Worm (Caenorhabditis elegans) whole organism, L2 larva: ENCODE data around the gene srx-104.

Experiments used
- R02D3.7 ChIP-seq: fragments of 150-350 bp; optimal IDR thresholded peaks from 2 replicates; lab custom pipeline; 2014; ENCODE audit warnings: missing biosample characterization, missing genetic modification characterization
- Y55F3AM.14 ChIP-seq: fragments of 200-800 bp; sonication (Bioruptor generic); optimal IDR thresholded peaks from 2 replicates; lab custom pipeline; 2018; ENCODE audit warnings: mild to moderate bottlenecking, missing genetic modification characterization, missing compliant biosample characterization
- ZK546.5 ChIP-seq: sonication (generic microtip); optimal IDR thresholded peaks from 2 replicates; lab custom pipeline; 2017; ENCODE audit warnings: missing biosample characterization, missing genetic modification characterization
- aly-2 ChIP-seq: fragments of 150-350 bp; optimal IDR thresholded peaks from 2 replicates; lab custom pipeline; 2014; ENCODE audit warnings: missing biosample characterization, missing genetic modification characterization
- blmp-1 ChIP-seq: sonication (generic microtip); optimal IDR thresholded peaks from 2 replicates; lab custom pipeline; 2017; ENCODE audit warnings: missing genetic modification characterization, mild to moderate bottlenecking, missing compliant biosample characterization, antibody characterized with exemption, moderate library complexity; ENCODE audit not compliant: insufficient read depth
- ceh-16 ChIP-seq: fragments of 150-350 bp; optimal IDR thresholded peaks from 2 replicates; lab custom pipeline; 2014; ENCODE audit warnings: missing biosample characterization, missing genetic modification characterization
- crh-2 ChIP-seq: sonication (generic microtip); optimal IDR thresholded peaks from 2 replicates; lab custom pipeline; 2017; ENCODE audit warnings: missing biosample characterization, missing genetic modification characterization
- dmd-4 ChIP-seq: sonication (generic microtip); optimal IDR thresholded peaks from 2 replicates; lab custom pipeline; 2017; ENCODE audit warnings: missing biosample characterization, missing genetic modification characterization
- elt-1 ChIP-seq: fragments of 150-350 bp; optimal IDR thresholded peaks from 2 replicates; lab custom pipeline; 2014; ENCODE audit warnings: missing biosample characterization, missing genetic modification characterization
- elt-3 ChIP-seq: sonication (generic microtip); optimal IDR thresholded peaks from 2 replicates; lab custom pipeline; 2017; ENCODE audit warnings: missing biosample characterization, missing genetic modification characterization
- fos-1 ChIP-seq: fragments of 150-350 bp; optimal IDR thresholded peaks from 2 replicates; lab custom pipeline; 2014; ENCODE audit warnings: missing biosample characterization, missing genetic modification characterization
- gmeb-1 ChIP-seq: fragments of 150-350 bp; optimal IDR thresholded peaks from 2 replicates; lab custom pipeline; 2014; ENCODE audit warnings: missing biosample characterization, missing genetic modification characterization
- lin-11 ChIP-seq: fragments of 150-350 bp; sonication (generic microtip); optimal IDR thresholded peaks from 2 replicates; lab custom pipeline; 2014; ENCODE audit warnings: missing biosample characterization, missing genetic modification characterization, inconsistent platforms, mixed read lengths
- lin-13 ChIP-seq: fragments of 150-350 bp; optimal IDR thresholded peaks from 2 replicates; lab custom pipeline; 2014; ENCODE audit warnings: missing biosample characterization, missing genetic modification reagents, missing genetic modification characterization
- lin-39 ChIP-seq: fragments of 150-350 bp; optimal IDR thresholded peaks from 2 replicates; lab custom pipeline; 2014; ENCODE audit warnings: missing biosample characterization, missing genetic modification reagents, missing genetic modification characterization
- mab-5 ChIP-seq: fragments of 150-350 bp; optimal IDR thresholded peaks from 2 replicates; lab custom pipeline; 2014; ENCODE audit warnings: missing biosample characterization, missing genetic modification characterization
- nhr-10 ChIP-seq: sonication (generic microtip); optimal IDR thresholded peaks from 2 replicates; lab custom pipeline; 2017; ENCODE audit warnings: missing biosample characterization, missing genetic modification characterization
- nhr-11 ChIP-seq: fragments of 150-350 bp; optimal IDR thresholded peaks from 2 replicates; lab custom pipeline; 2014; ENCODE audit warnings: missing biosample characterization, missing genetic modification characterization
- nhr-12 ChIP-seq: fragments of 150-350 bp; optimal IDR thresholded peaks from 2 replicates; lab custom pipeline; 2014; ENCODE audit warnings: missing biosample characterization, missing genetic modification characterization
- nhr-129 ChIP-seq: fragments of 150-350 bp; optimal IDR thresholded peaks from 2 replicates; lab custom pipeline; 2014; ENCODE audit warnings: missing biosample characterization, missing genetic modification characterization
- nhr-25 ChIP-seq: fragments of 150-350 bp; sonication (generic microtip); optimal IDR thresholded peaks from 3 replicates; lab custom pipeline; 2014; ENCODE audit warnings: missing biosample characterization, missing genetic modification characterization
- nhr-6 ChIP-seq: fragments of 150-350 bp; optimal IDR thresholded peaks from 2 replicates; lab custom pipeline; 2014; ENCODE audit warnings: missing biosample characterization, missing genetic modification characterization
- nhr-77 ChIP-seq: fragments of 150-350 bp; optimal IDR thresholded peaks from 2 replicates; lab custom pipeline; 2014; ENCODE audit warnings: missing biosample characterization, missing genetic modification characterization
- peb-1 ChIP-seq: fragments of 150-350 bp; optimal IDR thresholded peaks from 2 replicates; lab custom pipeline; 2014; ENCODE audit warnings: missing biosample characterization, missing genetic modification characterization
- skn-1 ChIP-seq: sonication (generic microtip); optimal IDR thresholded peaks from 2 replicates; lab custom pipeline; 2017; ENCODE audit warnings: missing biosample characterization, missing genetic modification characterization
- sma-3 ChIP-seq: sonication (generic microtip); optimal IDR thresholded peaks from 2 replicates; lab custom pipeline; 2016; ENCODE audit warnings: missing genetic modification reagents, missing genetic modification characterization, missing compliant biosample characterization
- sma-9 ChIP-seq, 2 experiments: fragments of 150-350 bp in 1 of 2; sonication (generic microtip) in 1 of 2; optimal IDR thresholded peaks; 2 replicates each; lab custom pipeline; 2014 to 2016; ENCODE audit warnings: missing genetic modification characterization in 2 of 2, mild to moderate bottlenecking in 1 of 2, missing biosample characterization in 1 of 2, missing compliant biosample characterization in 1 of 2, missing genetic modification reagents in 1 of 2, moderate library complexity in 1 of 2
- snpc-4 ChIP-seq: fragments of 150-350 bp; optimal IDR thresholded peaks from 2 replicates; lab custom pipeline; 2014; ENCODE audit warnings: missing biosample characterization, missing genetic modification characterization
- unc-55 ChIP-seq: fragments of 150-350 bp; sonication (generic microtip); optimal IDR thresholded peaks from 3 replicates; lab custom pipeline; 2014; ENCODE audit warnings: missing biosample characterization, missing genetic modification reagents, missing genetic modification characterization
- unc-62 ChIP-seq: fragments of 150-350 bp; optimal IDR thresholded peaks from 2 replicates; lab custom pipeline; 2014; ENCODE audit warnings: missing biosample characterization, missing genetic modification reagents, missing genetic modification characterization
- zag-1 ChIP-seq: fragments of 150-350 bp; optimal IDR thresholded peaks from 2 replicates; lab custom pipeline; 2014; ENCODE audit warnings: missing biosample characterization, missing genetic modification characterization
- ztf-11 ChIP-seq: sonication (generic microtip); optimal IDR thresholded peaks from 2 replicates; lab custom pipeline; 2017; ENCODE audit warnings: missing biosample characterization, missing genetic modification characterization
- ztf-4 ChIP-seq: fragments of 150-350 bp; optimal IDR thresholded peaks from 2 replicates; lab custom pipeline; 2014; ENCODE audit warnings: missing biosample characterization, missing genetic modification characterization

Gene srx-104

DNA sequence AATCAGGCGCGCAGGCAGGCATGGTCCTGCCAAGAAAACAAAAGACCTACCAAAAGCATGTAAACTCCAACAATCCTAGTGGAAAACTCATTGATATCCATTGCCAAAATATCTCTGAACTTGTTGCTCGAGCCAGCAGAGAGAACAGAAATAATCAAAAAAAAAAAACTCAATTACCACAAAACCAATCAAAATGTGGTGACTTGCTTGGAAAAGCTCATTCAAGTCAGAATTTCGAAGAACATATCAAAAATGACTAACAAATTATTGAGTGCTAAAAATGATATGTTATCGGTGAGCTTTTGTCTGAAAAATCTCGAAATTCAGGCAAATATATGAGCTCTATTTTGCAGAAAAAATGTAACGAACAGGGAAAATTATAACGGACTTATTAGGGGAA lies 1.8 kb upstream of the srx-104 start, which contains the start of gene srx-105:
srx-105 (minus strand) TSS at position 101 of the 400 bp plus-strand sequence.
- no peak for TF ChIP-seq lin-13
- no peak for TF ChIP-seq R02D3.7 (tag; lab: Kevin White, UChicago)
- no peak for TF ChIP-seq blmp-1
- TF ChIP-seq ztf-11, result no peak
- no peak for TF ChIP-seq lin-11 (tag; lab: Kevin White, UChicago)
- TF ChIP-seq mab-5 (tag; lab: Kevin White, UChicago), result no peak
- TF ChIP-seq snpc-4 (tag; lab: Kevin White, UChicago), result no peak

DNA sequence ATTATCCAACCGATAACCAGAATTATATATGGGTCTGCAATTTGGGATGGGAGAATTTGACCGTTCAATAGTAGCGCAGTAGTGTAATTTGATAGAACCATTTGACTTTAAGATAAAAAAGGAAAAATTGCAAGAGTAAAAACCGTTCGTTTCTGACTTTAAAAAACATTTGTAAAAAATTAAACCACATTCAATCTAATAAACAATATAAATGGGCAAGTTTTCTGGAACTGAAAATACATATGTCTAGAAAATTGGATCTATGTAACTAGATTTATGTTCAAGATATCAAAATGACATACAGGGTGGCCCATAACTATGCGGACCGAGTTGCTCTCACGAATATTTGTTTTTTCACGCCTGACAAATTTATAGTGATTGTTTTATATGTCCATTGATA lies 4.8 kb downstream of the srx-104 start, which contains the start of gene srx-102:
srx-102 (minus strand) TSS at position 101 of the 400 bp plus-strand sequence.
- TF ChIP-seq nhr-11 (tag; lab: Kevin White, UChicago) (no peak), nhr-129 (tag; lab: Kevin White, UChicago) (no peak), Y55F3AM.14 (GFP tag; lab: Kevin White, UChicago) (no peak), skn-1 (tag; lab: Kevin White, UChicago) (no peak), ztf-11 (no peak), dmd-4 (tag; lab: Kevin White, UChicago) (no peak), nhr-10 (tag; lab: Kevin White, UChicago) (no peak), snpc-4 (tag; lab: Kevin White, UChicago) (no peak), ztf-4 (tag; lab: Kevin White, UChicago) (no peak), nhr-6 (tag; lab: Kevin White, UChicago) (no peak), ZK546.5 (tag; lab: Kevin White, UChicago) (no peak), sma-3 (GFP tag; lab: Kevin White, UChicago) (no peak), mab-5 (tag; lab: Kevin White, UChicago) (no peak)

DNA sequence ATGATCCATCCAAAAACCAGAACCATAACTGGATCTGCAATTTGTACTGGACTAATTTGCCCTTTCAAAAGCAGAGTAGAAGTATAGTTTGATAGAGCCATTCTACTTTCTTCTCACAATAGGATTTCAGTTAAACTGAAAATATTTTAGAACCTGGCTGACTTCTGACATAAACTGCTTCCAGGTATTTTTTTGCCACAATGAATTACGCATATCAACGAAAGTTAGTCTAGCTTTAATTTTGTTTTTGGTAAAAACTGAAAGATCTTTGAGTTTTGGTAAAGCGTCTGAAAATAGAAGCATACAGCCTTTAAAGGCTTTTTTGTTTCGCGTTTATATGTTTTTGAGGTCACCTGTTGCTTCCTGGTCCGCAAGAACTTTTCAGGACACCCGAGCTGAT lies 8.8 kb downstream of the srx-104 start, which contains the start of gene srx-101:
srx-101 (minus strand) TSS at position 101 of the 400 bp plus-strand sequence.
- no peak for TF ChIP-seq unc-62 (GFP tag; lab: Kevin White, UChicago)

DNA sequence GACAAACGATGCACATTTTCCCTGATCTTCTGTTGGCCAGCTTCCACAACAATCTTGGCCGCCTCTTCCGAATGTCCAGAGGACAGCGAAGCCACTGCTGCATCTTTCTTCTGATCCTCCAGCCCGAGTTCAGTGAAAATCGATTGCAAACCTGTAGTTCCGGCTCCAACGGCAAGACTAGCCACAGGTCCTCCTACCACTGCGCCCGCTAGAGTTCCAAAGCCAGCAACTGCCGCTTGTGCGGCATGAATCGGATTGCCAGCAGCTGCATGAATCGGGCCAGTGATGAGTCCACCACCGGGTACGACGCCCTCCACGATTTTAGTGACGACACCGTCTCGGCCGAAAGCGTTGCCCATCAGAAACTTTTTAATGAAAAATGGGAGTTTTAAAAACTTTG lies 11.2 kb downstream of the srx-104 start, which contains the start of gene ifas-1:
ifas-1 (minus strand) TSS at position 387 of the 400 bp plus-strand sequence.
- TF ChIP-seq zag-1, result no peak
- TF ChIP-seq crh-2 (tag; lab: Kevin White, UChicago), result no peak
- TF ChIP-seq peb-1 (tag; lab: Kevin White, UChicago), result no peak
- no peak for TF ChIP-seq nhr-77 (tag; lab: Kevin White, UChicago)
- TF ChIP-seq gmeb-1 (tag; lab: Kevin White, UChicago), result no peak
- no peak for TF ChIP-seq ceh-16 (tag; lab: Kevin White, UChicago)
- TF ChIP-seq sma-3 (GFP tag; lab: Kevin White, UChicago), result no peak
- TF ChIP-seq ztf-11, result no peak
- TF ChIP-seq nhr-6 (tag; lab: Kevin White, UChicago), result no peak
- no peak for TF ChIP-seq elt-3
- TF ChIP-seq aly-2, result no peak
- no peak for TF ChIP-seq nhr-25 (tag; lab: Kevin White, UChicago)
- TF ChIP-seq, all 48 proteins: peak for 0

DNA sequence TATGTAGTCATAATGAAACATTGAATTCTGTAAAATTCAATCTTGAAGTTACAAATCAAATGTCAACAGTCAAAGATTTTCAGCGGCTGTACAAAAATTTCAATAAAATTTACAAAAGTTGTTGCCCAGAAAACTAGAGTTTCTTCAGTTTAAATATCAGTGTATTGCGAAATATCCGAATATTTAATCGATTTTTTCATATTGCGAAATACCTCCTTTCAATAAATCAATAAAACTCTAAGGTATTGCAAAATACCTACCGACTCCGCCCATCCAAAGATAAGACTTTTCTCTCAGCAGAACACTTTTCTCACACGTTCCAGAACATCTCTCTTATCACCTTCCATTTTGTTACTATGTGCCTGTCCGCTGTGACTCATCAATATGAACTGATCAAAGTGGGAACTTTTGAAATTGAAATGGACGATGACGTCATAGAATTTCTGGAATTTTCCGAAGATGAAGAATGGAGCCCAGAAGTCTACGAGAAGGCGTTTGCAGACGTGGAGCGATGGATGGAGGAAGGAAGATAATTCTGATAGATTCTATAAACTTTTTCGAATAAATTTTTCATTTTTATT lies 14.9 kb downstream of the srx-104 start:
- TF ChIP-seq ztf-4 (tag; lab: Kevin White, UChicago) (no peak), dmd-4 (tag; lab: Kevin White, UChicago) (no peak), elt-1 (no peak), nhr-12 (tag; lab: Kevin White, UChicago) (no peak), ztf-11 (no peak), Y55F3AM.14 (GFP tag; lab: Kevin White, UChicago) (no peak), fos-1 (tag; lab: Kevin White, UChicago) (peak; percentile 44), lin-39 (tag; lab: Kevin White, UChicago) (no peak), unc-55 (GFP tag; lab: Kevin White, UChicago) (peak; percentile 37), sma-9 (GFP tag; optimal IDR thresholded peaks at IDR 0.05; lab: Kevin White, UChicago) (no peak), sma-9 (tag; optimal IDR thresholded peaks at IDR 0.05; lab: Kevin White, UChicago) (no peak)
- TF ChIP-seq, all 48 proteins: peak for 2
